Fruit fly (Drosophila melanogaster): ENCODE results near the gene CG13311.

dm6 chr3L:8804082-8804814 is 2.3 kb upstream of the CG13311 start, which contains the start of the genes CG32023 and CG34427:
- TF ChIP-seq eg (GFP tag; IDR thresholded peaks at IDR 0.05): no peak
- no peak for TF ChIP-seq topi (GFP tag; optimal IDR thresholded peaks at IDR 0.05)
- no peak for TF ChIP-seq pdm3 (GFP tag; optimal IDR thresholded peaks at IDR 0.05)
- TF ChIP-seq CG10631 (GFP tag; optimal IDR thresholded peaks at IDR 0.05): no peak
- no peak for TF ChIP-seq CG16779 (tag; optimal IDR thresholded peaks at IDR 0.05)
- no peak for TF ChIP-seq OdsH (GFP tag; optimal IDR thresholded peaks at IDR 0.05)
- TF ChIP-seq CG34406 (GFP tag; optimal IDR thresholded peaks at IDR 0.05): no peak
- TF ChIP-seq acj6 (GFP tag; optimal IDR thresholded peaks at IDR 0.05): no peak
- TF ChIP-seq Blimp-1 (GFP tag; optimal IDR thresholded peaks at IDR 0.05): no peak
- TF ChIP-seq ss (GFP tag; optimal IDR thresholded peaks at IDR 0.05): no peak
- TF ChIP-seq CG8632 (GFP tag; optimal IDR thresholded peaks at IDR 0.05): no peak
- no peak for TF ChIP-seq Met (GFP tag; optimal IDR thresholded peaks at IDR 0.05)
- no peak for TF ChIP-seq CG8119 (GFP tag; IDR thresholded peaks at IDR 0.05)
- TF ChIP-seq CG3919 (GFP tag; optimal IDR thresholded peaks at IDR 0.05): no peak
